Worm (Caenorhabditis elegans) whole organism, early embryonic: ENCODE measurements around the gene kcnl-1.

Experiments
- B0310.2 ChIP-seq: sonication (generic microtip); optimal IDR thresholded peaks from 2 replicates; lab custom pipeline; 2016; ENCODE audit warnings: mild to moderate bottlenecking, missing genetic modification characterization, missing compliant biosample characterization
- F13C5.2 ChIP-seq: sonication (generic microtip); optimal IDR thresholded peaks from 2 replicates; lab custom pipeline; 2017; ENCODE audit warnings: mild to moderate bottlenecking, missing genetic modification characterization, inconsistent platforms, missing compliant biosample characterization
- aly-1 ChIP-seq: sonication (generic microtip); optimal IDR thresholded peaks from 2 replicates; lab custom pipeline; 2016; ENCODE audit warnings: missing genetic modification characterization, missing compliant biosample characterization
- ama-1 ChIP-seq: fragments of 150-350 bp; optimal IDR thresholded peaks from 2 replicates; lab custom pipeline; 2014
- ceh-13 ChIP-seq: fragments of 200-800 bp; sonication (Bioruptor generic); optimal IDR thresholded peaks from 2 replicates; lab custom pipeline; 2018; ENCODE audit warnings: mild to moderate bottlenecking, missing genetic modification characterization, missing compliant biosample characterization
- ceh-36 ChIP-seq: sonication (generic microtip); optimal IDR thresholded peaks from 2 replicates; lab custom pipeline; 2016; ENCODE audit warnings: missing genetic modification characterization, inconsistent platforms, missing compliant biosample characterization
- ets-7 ChIP-seq: sonication (generic microtip); optimal IDR thresholded peaks from 2 replicates; lab custom pipeline; 2016; ENCODE audit warnings: missing genotype, missing genetic modification characterization, missing compliant biosample characterization
- flt-1 ChIP-seq: fragments of 200-800 bp; sonication (Bioruptor generic); IDR thresholded peaks from 2 replicates; pipeline ENCODE4 v1.3.6; 2022; ENCODE audit warnings: missing genetic modification characterization, missing compliant biosample characterization
- hmbx-1 ChIP-seq: sonication (generic microtip); optimal IDR thresholded peaks from 2 replicates; lab custom pipeline; 2016; ENCODE audit warnings: mild to moderate bottlenecking, missing genetic modification characterization, missing compliant biosample characterization
- hmg-4 ChIP-seq: fragments of 200-800 bp; sonication (Bioruptor generic); optimal IDR thresholded peaks from 2 replicates; lab custom pipeline; 2018; ENCODE audit warnings: mild to moderate bottlenecking, missing genetic modification characterization, missing compliant biosample characterization
- hnd-1 ChIP-seq: sonication (generic microtip); optimal IDR thresholded peaks from 2 replicates; lab custom pipeline; 2016; ENCODE audit warnings: missing genetic modification characterization, missing compliant biosample characterization
- pes-1 ChIP-seq: fragments of 200-800 bp; sonication (Bioruptor generic); IDR thresholded peaks from 2 replicates; pipeline ENCODE4 v1.3.6; 2022; ENCODE audit warnings: missing genetic modification reagents, missing genetic modification characterization, missing compliant biosample characterization
- scrt-1 ChIP-seq: fragments of 200-800 bp; sonication (Bioruptor generic); IDR thresholded peaks from 2 replicates; pipeline ENCODE4 v1.3.6; 2022; ENCODE audit warnings: missing genetic modification characterization, missing compliant biosample characterization
- sea-1 ChIP-seq: fragments of 200-800 bp; sonication (Bioruptor generic); conservative IDR thresholded peaks from 2 replicates; pipeline ENCODE4 v1.3.6; 2022; ENCODE audit warnings: missing genetic modification characterization, missing compliant biosample characterization
- tbx-11 ChIP-seq: fragments of 200-800 bp; sonication (Bioruptor generic); IDR thresholded peaks from 2 replicates; pipeline ENCODE4 v1.3.6; 2022; ENCODE audit warnings: missing genetic modification characterization, missing compliant biosample characterization
- tbx-37 ChIP-seq: fragments of 200-800 bp; sonication (Bioruptor generic); conservative IDR thresholded peaks from 2 replicates; pipeline ENCODE4 v1.3.6; 2022; ENCODE audit warnings: missing genetic modification reagents, missing genetic modification characterization, missing compliant biosample characterization
- tra-4 ChIP-seq: sonication (generic microtip); optimal IDR thresholded peaks from 2 replicates; lab custom pipeline; 2017; ENCODE audit warnings: missing genetic modification characterization, missing compliant biosample characterization

kcnl-1 gene

ce11 chrV:19533010-19533409 lies 32.2 kb upstream of the kcnl-1 start, which contains the start of gene Y43F8B.2:
Y43F8B.2 (minus strand) TSS chrV:19533110.
- TF ChIP-seq pes-1 (GFP tag; lab: Robert Waterston, UW) (no peak), ama-1 (lab: Kevin White, UChicago) (no peak), hmbx-1 (tag; lab: Kevin White, UChicago) (no peak), hmg-4 (no peak), aly-1 (tag; lab: Kevin White, UChicago) (no peak), sea-1 (GFP tag; lab: Robert Waterston, UW) (no peak), tra-4 (tag; lab: Kevin White, UChicago) (no peak), scrt-1 (GFP tag; lab: Robert Waterston, UW) (no peak), tbx-11 (GFP tag; lab: Robert Waterston, UW) (no peak), tbx-37 (GFP tag; lab: Robert Waterston, UW) (no peak), ets-7 (no peak), F13C5.2 (tag; lab: Kevin White, UChicago) (no peak), ceh-36 (tag; lab: Kevin White, UChicago) (no peak), B0310.2 (no peak), flt-1 (no peak), ceh-13 (no peak), hnd-1 (tag; lab: Kevin White, UChicago) (no peak)

DNA sequence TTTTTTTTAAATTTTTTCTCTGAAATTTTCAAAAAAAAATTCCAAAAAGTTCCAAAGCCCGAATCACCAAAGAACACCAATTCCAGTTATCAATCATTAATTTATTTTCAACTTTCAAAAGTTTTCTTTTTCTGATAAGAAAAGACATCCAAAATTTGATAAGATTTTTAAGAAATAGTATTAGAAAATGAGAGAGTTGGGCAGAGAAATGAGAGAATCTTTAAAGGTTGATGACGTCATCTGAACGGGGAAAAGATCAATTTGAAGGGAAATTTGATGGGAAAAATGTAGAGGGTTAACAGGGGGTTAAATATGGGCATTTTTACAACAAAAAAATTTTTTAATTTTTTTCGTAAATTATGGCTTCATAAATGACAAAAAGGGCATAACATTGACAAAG lies 31.7 kb upstream of the kcnl-1 start:
- TF ChIP-seq tra-4 (tag; lab: Kevin White, UChicago) (no peak), tbx-37 (GFP tag; lab: Robert Waterston, UW) (no peak), ceh-13 (no peak), flt-1 (no peak), sea-1 (GFP tag; lab: Robert Waterston, UW) (no peak), tbx-11 (GFP tag; lab: Robert Waterston, UW) (no peak), ama-1 (lab: Kevin White, UChicago) (no peak), B0310.2 (no peak), F13C5.2 (tag; lab: Kevin White, UChicago) (no peak), hnd-1 (tag; lab: Kevin White, UChicago) (no peak), hmbx-1 (tag; lab: Kevin White, UChicago) (no peak), scrt-1 (GFP tag; lab: Robert Waterston, UW) (no peak), hmg-4 (no peak), aly-1 (tag; lab: Kevin White, UChicago) (no peak), ceh-36 (tag; lab: Kevin White, UChicago) (no peak), pes-1 (GFP tag; lab: Robert Waterston, UW) (no peak), ets-7 (no peak)

DNA sequence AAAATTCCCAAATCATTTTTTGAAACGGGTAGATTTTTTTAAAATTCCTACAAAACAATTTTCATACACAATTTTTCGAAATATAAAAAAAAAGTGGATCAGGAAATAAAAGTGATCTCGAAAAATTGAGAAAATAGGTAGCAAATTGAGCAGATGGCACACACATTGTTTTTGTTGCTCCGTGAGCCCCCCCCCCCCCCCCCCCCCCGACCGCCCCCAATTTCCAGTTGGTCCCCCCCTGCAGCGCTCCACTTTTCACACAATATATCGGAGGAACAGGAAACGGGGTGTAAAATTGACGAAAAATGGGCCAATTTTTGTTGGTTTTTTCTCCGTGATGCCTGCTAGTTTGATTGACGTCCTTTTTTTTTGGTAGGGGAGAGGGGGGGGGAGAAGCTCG lies 24.3 kb upstream of the kcnl-1 start:
- TF ChIP-seq aly-1 (tag; lab: Kevin White, UChicago) (no peak), B0310.2 (no peak), F13C5.2 (tag; lab: Kevin White, UChicago) (no peak), flt-1 (no peak), sea-1 (GFP tag; lab: Robert Waterston, UW) (no peak)

- peak; percentile 72 for TF ChIP-seq ceh-36 (tag; lab: Kevin White, UChicago)
- TF ChIP-seq B0310.2: no peak
- TF ChIP-seq flt-1: no peak
Measured at ce11 chrV:19543509-19543908, 21.7 kb upstream of the kcnl-1 start.

DNA sequence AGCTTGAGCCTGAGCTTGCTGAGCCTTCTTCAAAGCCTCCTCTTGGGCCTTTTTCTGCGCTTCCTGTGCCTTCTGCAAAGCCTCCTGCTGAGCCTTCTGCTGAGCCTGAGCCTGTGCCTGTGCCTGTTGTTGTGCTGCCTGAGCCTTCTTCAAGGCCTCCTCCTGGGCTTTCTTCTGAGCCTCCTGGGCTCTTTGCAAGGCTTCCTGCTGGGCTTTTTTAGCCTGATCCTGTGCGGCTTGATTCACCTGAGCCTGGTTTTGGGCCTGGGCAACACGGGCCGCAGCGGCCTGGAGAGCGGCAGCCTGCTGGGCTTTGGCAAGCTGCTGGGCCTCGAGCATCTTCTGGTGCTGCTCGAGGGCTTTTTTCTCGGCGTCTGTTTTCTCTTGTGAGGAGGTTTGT lies 20.2 kb upstream of the kcnl-1 start:
- TF ChIP-seq tra-4 (tag; lab: Kevin White, UChicago): no peak

DNA sequence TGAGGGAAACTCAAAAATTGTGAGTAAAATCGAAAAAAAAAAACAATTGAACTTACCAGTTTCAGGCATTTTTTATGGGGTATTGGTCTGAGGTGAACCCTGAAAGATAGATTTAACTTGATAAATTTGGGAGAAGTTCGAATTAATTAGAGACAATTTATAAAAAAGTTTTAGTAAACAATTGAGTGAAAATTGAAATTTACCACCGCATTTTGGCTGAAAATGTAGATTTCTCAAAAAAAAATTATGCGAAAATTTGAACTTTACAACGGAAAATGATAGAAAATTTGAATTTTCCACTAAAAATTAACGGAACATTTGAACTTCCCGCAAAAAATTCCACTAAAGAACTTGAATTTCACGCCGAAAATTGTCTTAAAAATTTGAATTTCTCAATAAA lies 19.1 kb upstream of the kcnl-1 start, which contains the start of gene Y43F8B.1:
Gene Y43F8B.1, minus strand, starts transcription at position 101 of the 400 bp plus-strand sequence.
- no peak for TF ChIP-seq sea-1 (GFP tag; lab: Robert Waterston, UW)
- no peak for TF ChIP-seq ceh-13
- no peak for TF ChIP-seq tbx-11 (GFP tag; lab: Robert Waterston, UW)
- no peak for TF ChIP-seq hmg-4
- no peak for TF ChIP-seq hnd-1 (tag; lab: Kevin White, UChicago)
- no peak for TF ChIP-seq aly-1 (tag; lab: Kevin White, UChicago)
- no peak for TF ChIP-seq scrt-1 (GFP tag; lab: Robert Waterston, UW)
- TF ChIP-seq ama-1 (lab: Kevin White, UChicago): no peak
- TF ChIP-seq flt-1: no peak
- no peak for TF ChIP-seq tbx-37 (GFP tag; lab: Robert Waterston, UW)
- TF ChIP-seq hmbx-1 (tag; lab: Kevin White, UChicago): no peak
- no peak for TF ChIP-seq B0310.2
- no peak for TF ChIP-seq tra-4 (tag; lab: Kevin White, UChicago)
- TF ChIP-seq ets-7: no peak
- TF ChIP-seq pes-1 (GFP tag; lab: Robert Waterston, UW): no peak
- TF ChIP-seq F13C5.2 (tag; lab: Kevin White, UChicago): no peak
- no peak for TF ChIP-seq ceh-36 (tag; lab: Kevin White, UChicago)

- TF ChIP-seq ceh-13 (no peak), hmg-4 (no peak), tra-4 (tag; lab: Kevin White, UChicago) (no peak), hmbx-1 (tag; lab: Kevin White, UChicago) (no peak), hnd-1 (tag; lab: Kevin White, UChicago) (no peak), flt-1 (no peak), ceh-36 (tag; lab: Kevin White, UChicago) (no peak), pes-1 (GFP tag; lab: Robert Waterston, UW) (no peak), B0310.2 (no peak), tbx-11 (GFP tag; lab: Robert Waterston, UW) (no peak), scrt-1 (GFP tag; lab: Robert Waterston, UW) (no peak), ets-7 (no peak), F13C5.2 (tag; lab: Kevin White, UChicago) (no peak), sea-1 (GFP tag; lab: Robert Waterston, UW) (no peak), tbx-37 (GFP tag; lab: Robert Waterston, UW) (no peak), ama-1 (lab: Kevin White, UChicago) (no peak)
Measured at ce11 chrV:19546673-19547072, 18.5 kb upstream of the kcnl-1 start.

DNA sequence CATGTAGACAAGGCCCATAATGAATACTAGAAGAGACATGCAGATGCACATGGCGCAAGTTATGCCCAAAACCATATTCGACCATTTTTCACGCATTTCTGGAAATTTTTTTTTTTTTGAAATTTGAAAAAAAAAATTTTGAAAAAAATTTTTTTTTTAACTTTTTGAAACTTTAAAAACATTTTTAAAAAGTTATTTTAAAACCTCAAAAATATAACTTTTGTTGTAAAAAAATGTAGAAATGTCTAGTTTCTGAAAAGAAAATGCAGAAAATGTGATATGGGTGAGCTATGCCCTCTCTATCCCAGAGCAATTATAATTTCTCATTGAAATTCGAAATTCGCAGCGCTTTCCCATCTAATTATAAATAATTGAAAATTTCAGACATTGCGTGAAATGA lies 15.5 kb upstream of the kcnl-1 start, which contains the start of gene Y43F8B.20:
Gene Y43F8B.20, minus strand, starts transcription at position 101 of the 400 bp plus-strand sequence.
- TF ChIP-seq ets-7 (no peak), tbx-11 (GFP tag; lab: Robert Waterston, UW) (no peak), flt-1 (no peak), aly-1 (tag; lab: Kevin White, UChicago) (no peak), F13C5.2 (tag; lab: Kevin White, UChicago) (no peak), ama-1 (lab: Kevin White, UChicago) (no peak), scrt-1 (GFP tag; lab: Robert Waterston, UW) (no peak), hmg-4 (no peak), ceh-13 (no peak), hnd-1 (tag; lab: Kevin White, UChicago) (no peak), ceh-36 (tag; lab: Kevin White, UChicago) (no peak), pes-1 (GFP tag; lab: Robert Waterston, UW) (no peak), hmbx-1 (tag; lab: Kevin White, UChicago) (no peak), tra-4 (tag; lab: Kevin White, UChicago) (no peak)
